Fruit fly (Drosophila melanogaster): ENCODE measurements around the gene Rab30.

- TF ChIP-seq CTCF (optimal IDR thresholded peaks at IDR 0.05): no peak
- TF ChIP-seq CG8478 (optimal IDR thresholded peaks at IDR 0.05): no peak
Observed at dm6 chr2L:7013157-7013556, 19.2 kb downstream of the Rab30 start, which contains the start of gene CG43322.
